Fruit fly (Drosophila melanogaster) whole organism, embryonic: ENCODE results near the gene CG7556.

Source experiments
- Antp ChIP-seq: fragments of 200-800 bp; sonication (Bioruptor generic); optimal IDR thresholded peaks from 3 replicates; lab custom pipeline; 2016; ENCODE audit warnings: missing biosample characterization, missing genetic modification characterization
- CG10274 ChIP-seq: fragments of 200-800 bp; sonication (Bioruptor generic); optimal IDR thresholded peaks from 3 replicates; lab custom pipeline; 2017; ENCODE audit warnings: missing biosample characterization, mild to moderate bottlenecking, missing genetic modification characterization
- CG10654 ChIP-seq: fragments of 200-800 bp; sonication (Bioruptor generic); optimal IDR thresholded peaks from 2 replicates; lab custom pipeline; 2016; ENCODE audit warnings: missing biosample characterization, missing genetic modification characterization
- CG12236 ChIP-seq: fragments of 200-800 bp; sonication (Bioruptor generic); optimal IDR thresholded peaks from 2 replicates; lab custom pipeline; 2016; ENCODE audit warnings: missing biosample characterization, missing genetic modification characterization
- CG12659 ChIP-seq: fragments of 200-800 bp; sonication (Bioruptor generic); optimal IDR thresholded peaks from 3 replicates; lab custom pipeline; 2017; ENCODE audit warnings: mild to moderate bottlenecking, missing biosample characterization, missing genetic modification reagents, missing genetic modification characterization
- CG17612 ChIP-seq: fragments of 200-800 bp; sonication (Bioruptor generic); IDR thresholded peaks from 2 replicates; pipeline ENCODE4 v1.3.6; 2022; ENCODE audit warnings: missing biosample characterization, missing genetic modification characterization
- CG17912 ChIP-seq: fragments of 200-800 bp; sonication (Bioruptor generic); optimal IDR thresholded peaks from 2 replicates; lab custom pipeline; 2018; ENCODE audit warnings: missing biosample characterization, mild to moderate bottlenecking, missing genetic modification characterization
- CG18476 ChIP-seq: fragments of 200-800 bp; sonication (Bioruptor generic); optimal IDR thresholded peaks from 2 replicates; lab custom pipeline; 2016; ENCODE audit warnings: missing biosample characterization, mild to moderate bottlenecking, missing genetic modification characterization
- CG18599 ChIP-seq: fragments of 200-800 bp; sonication (Bioruptor generic); optimal IDR thresholded peaks from 3 replicates; lab custom pipeline; 2017; ENCODE audit warnings: missing biosample characterization, missing genetic modification characterization, mild to moderate bottlenecking, moderate library complexity, missing genetic modification reagents
- CG18619 ChIP-seq: fragments of 200-800 bp; sonication (Bioruptor generic); optimal IDR thresholded peaks from 3 replicates; lab custom pipeline; 2017; ENCODE audit warnings: missing biosample characterization, mild to moderate bottlenecking, missing genetic modification characterization
- CG18764 ChIP-seq: fragments of 200-800 bp; sonication (Bioruptor generic); optimal IDR thresholded peaks from 3 replicates; lab custom pipeline; 2016; ENCODE audit warnings: missing biosample characterization, missing genetic modification characterization
- CG3065 ChIP-seq: fragments of 200-800 bp; sonication (Bioruptor generic); optimal IDR thresholded peaks from 2 replicates; lab custom pipeline; 2016; ENCODE audit warnings: missing biosample characterization, missing genetic modification characterization
- CG3407 ChIP-seq: fragments of 200-800 bp; sonication (Bioruptor generic); optimal IDR thresholded peaks from 2 replicates; lab custom pipeline; 2018; ENCODE audit warnings: missing biosample characterization, mild to moderate bottlenecking, missing genetic modification characterization
- CG34224 ChIP-seq: fragments of 200-800 bp; sonication (Bioruptor generic); IDR thresholded peaks from 3 replicates; pipeline ENCODE4 v1.3.6; 2022; ENCODE audit warnings: missing biosample characterization, missing genetic modification characterization; ENCODE audit not compliant: partially characterized antibody
- CG34422 ChIP-seq: fragments of 200-800 bp; sonication (Bioruptor generic); IDR thresholded peaks from 3 replicates; pipeline ENCODE4 v1.3.6; 2022; ENCODE audit warnings: missing biosample characterization, missing genetic modification characterization
- CG4360 ChIP-seq: fragments of 200-800 bp; sonication (Bioruptor generic); IDR thresholded peaks from 2 replicates; pipeline ENCODE4 v1.3.6; 2022; ENCODE audit warnings: missing biosample characterization, missing genetic modification characterization
- CG8281 ChIP-seq: fragments of 200-800 bp; sonication (Bioruptor generic); optimal IDR thresholded peaks from 2 replicates; lab custom pipeline; 2018; ENCODE audit warnings: missing biosample characterization, mild to moderate bottlenecking, missing genetic modification characterization, moderate library complexity
- CTCF ChIP-seq: fragments of 200-800 bp; sonication (Bioruptor generic); optimal IDR thresholded peaks from 2 replicates; lab custom pipeline; 2017; ENCODE audit warnings: missing biosample characterization, mild to moderate bottlenecking, missing genetic modification characterization, moderate library complexity
- D19B ChIP-seq: fragments of 200-800 bp; sonication (Bioruptor generic); optimal IDR thresholded peaks from 2 replicates; lab custom pipeline; 2017; ENCODE audit warnings: missing biosample characterization, mild to moderate bottlenecking, missing genetic modification characterization
- E2f1 ChIP-seq: fragments of 200-800 bp; sonication (Bioruptor generic); IDR thresholded peaks from 2 replicates; pipeline ENCODE4 v1.3.6; 2022; ENCODE audit warnings: missing biosample characterization, missing genetic modification characterization
- H2.0 ChIP-seq: fragments of 200-800 bp; sonication (Bioruptor generic); IDR thresholded peaks from 2 replicates; pipeline ENCODE4 v1.3.6; 2022; ENCODE audit warnings: missing biosample characterization, missing genetic modification characterization
- MBD-R2 ChIP-seq: fragments of 200-800 bp; sonication (Bioruptor generic); IDR thresholded peaks from 2 replicates; pipeline ENCODE4 v1.3.6; 2022; ENCODE audit warnings: missing biosample characterization, missing genetic modification characterization
- MTF-1 ChIP-seq: fragments of 200-800 bp; sonication (Bioruptor generic); optimal IDR thresholded peaks from 2 replicates; lab custom pipeline; 2018; ENCODE audit warnings: missing biosample characterization, mild to moderate bottlenecking, missing genetic modification characterization, borderline replicate concordance
- Max ChIP-seq: fragments of 200-800 bp; sonication (Bioruptor generic); optimal IDR thresholded peaks from 2 replicates; lab custom pipeline; 2016; ENCODE audit warnings: missing biosample characterization, mild to moderate bottlenecking, missing genetic modification characterization
- Med ChIP-seq: fragments of 200-800 bp; sonication (Bioruptor generic); peaks from one replicate; lab custom pipeline; 2016; ENCODE audit warnings: missing biosample characterization, missing genetic modification characterization, mild to moderate bottlenecking, inconsistent platforms, moderate library complexity
- Nf-YC ChIP-seq: fragments of 200-800 bp; optimal IDR thresholded peaks from 3 replicates; lab custom pipeline; 2019; ENCODE audit warnings: missing biosample characterization, mild to moderate bottlenecking, missing genetic modification characterization, moderate library complexity
- Oli ChIP-seq: fragments of 200-800 bp; sonication (Bioruptor generic); optimal IDR thresholded peaks from 2 replicates; lab custom pipeline; 2018; ENCODE audit warnings: missing biosample characterization, mild to moderate bottlenecking, missing genetic modification characterization, moderate library complexity
- Opbp ChIP-seq: fragments of 200-800 bp; sonication (Bioruptor generic); IDR thresholded peaks from 3 replicates; pipeline ENCODE4 v1.3.6; 2022; ENCODE audit warnings: missing biosample characterization, missing genetic modification characterization; ENCODE audit not compliant: partially characterized antibody
- Sox100B ChIP-seq: fragments of 200-800 bp; sonication (Bioruptor generic); optimal IDR thresholded peaks from 3 replicates; lab custom pipeline; 2018; ENCODE audit warnings: missing biosample characterization, mild to moderate bottlenecking, missing genetic modification characterization
- YL-1 ChIP-seq: fragments of 200-800 bp; sonication (Bioruptor generic); optimal IDR thresholded peaks from 3 replicates; lab custom pipeline; 2017; ENCODE audit warnings: missing biosample characterization, mild to moderate bottlenecking, missing genetic modification characterization
- az2 ChIP-seq: fragments of 200-800 bp; sonication (Bioruptor generic); optimal IDR thresholded peaks from 3 replicates; lab custom pipeline; 2016; ENCODE audit warnings: missing biosample characterization, missing genetic modification characterization
- caup ChIP-seq: fragments of 200-800 bp; sonication (Bioruptor generic); optimal IDR thresholded peaks from 3 replicates; lab custom pipeline; 2017; ENCODE audit warnings: missing biosample characterization, mild to moderate bottlenecking, missing genetic modification characterization, moderate library complexity; ENCODE audit not compliant: severe bottlenecking
- crol ChIP-seq: fragments of 200-800 bp; sonication (Bioruptor generic); IDR thresholded peaks from 2 replicates; pipeline ENCODE4 v1.3.6; 2022; ENCODE audit warnings: missing biosample characterization, missing genetic modification characterization
- gcm2 ChIP-seq: fragments of 200-800 bp; sonication (Bioruptor generic); optimal IDR thresholded peaks from 2 replicates; lab custom pipeline; 2016; ENCODE audit warnings: missing biosample characterization, missing genetic modification characterization
- gsb-n ChIP-seq: fragments of 200-800 bp; sonication (Bioruptor generic); optimal IDR thresholded peaks from 3 replicates; lab custom pipeline; 2018; ENCODE audit warnings: missing biosample characterization, mild to moderate bottlenecking, missing genetic modification characterization
- her ChIP-seq: fragments of 200-800 bp; sonication (Bioruptor generic); optimal IDR thresholded peaks from 2 replicates; lab custom pipeline; 2016; ENCODE audit warnings: missing biosample characterization, missing genetic modification characterization
- hth ChIP-seq: fragments of >200 bp; optimal IDR thresholded peaks from 2 replicates; lab custom pipeline; 2017; ENCODE audit warnings: inconsistent platforms
- inv ChIP-seq: fragments of 200-800 bp; sonication (Bioruptor generic); IDR thresholded peaks from 2 replicates; pipeline ENCODE4 v1.3.6; 2022; ENCODE audit warnings: missing biosample characterization, missing genetic modification characterization; ENCODE audit not compliant: partially characterized antibody
- jumu ChIP-seq: fragments of 200-800 bp; sonication (Bioruptor generic); optimal IDR thresholded peaks from 3 replicates; lab custom pipeline; 2016; ENCODE audit warnings: missing biosample characterization, missing genetic modification characterization
- kay ChIP-seq: fragments of 200-800 bp; sonication (Bioruptor generic); optimal IDR thresholded peaks from 2 replicates; lab custom pipeline; 2016; ENCODE audit warnings: missing biosample characterization, missing genetic modification characterization
- ken ChIP-seq: fragments of 200-800 bp; sonication (Bioruptor generic); IDR thresholded peaks from 3 replicates; pipeline ENCODE4 v1.3.6; 2022; ENCODE audit warnings: missing biosample characterization, missing genetic modification characterization
- pnt ChIP-seq: fragments of 200-800 bp; sonication (Bioruptor generic); optimal IDR thresholded peaks from 3 replicates; lab custom pipeline; 2016; ENCODE audit warnings: missing biosample characterization, missing genetic modification characterization
- prd ChIP-seq, 3 experiments: fragments of >200 bp in 2 of 3; fragments of 200-800 bp in 1 of 3; sonication (Bioruptor generic) in 1 of 3; optimal IDR thresholded peaks in 2 of 3; IDR thresholded peaks in 1 of 3; 2 replicates in 2 of 3; 3 replicates in 1 of 3; pipeline versions ENCODE4 v1.3.6 to Lab custom; 2017 to 2022; ENCODE audit warnings: missing biosample characterization in 1 of 3, missing genetic modification characterization in 1 of 3
- ranshi ChIP-seq: fragments of 200-800 bp; sonication (Bioruptor generic); IDR thresholded peaks from 2 replicates; pipeline ENCODE4 v1.3.6; 2022; ENCODE audit warnings: missing biosample characterization, missing genetic modification characterization
- ro ChIP-seq: fragments of 200-800 bp; sonication (Bioruptor generic); IDR thresholded peaks from 2 replicates; pipeline ENCODE4 v1.3.6; 2022; ENCODE audit warnings: missing biosample characterization, missing genetic modification characterization
- salm ChIP-seq: fragments of 200-800 bp; sonication (Bioruptor generic); optimal IDR thresholded peaks from 2 replicates; lab custom pipeline; 2018; ENCODE audit warnings: missing biosample characterization, mild to moderate bottlenecking, missing genetic modification characterization
- sim ChIP-seq: fragments of 200-800 bp; sonication (Bioruptor generic); IDR thresholded peaks from 2 replicates; pipeline ENCODE4 v1.3.6; 2022; ENCODE audit warnings: missing biosample characterization, missing genetic modification characterization
- sima ChIP-seq: fragments of 200-800 bp; sonication (Bioruptor generic); optimal IDR thresholded peaks from 2 replicates; lab custom pipeline; 2016; ENCODE audit warnings: missing biosample characterization, missing genetic modification characterization
- slou ChIP-seq: fragments of 200-800 bp; sonication (Bioruptor generic); optimal IDR thresholded peaks from 3 replicates; lab custom pipeline; 2016; ENCODE audit warnings: missing biosample characterization, missing genetic modification characterization
- sna ChIP-seq: fragments of 200-800 bp; sonication (Bioruptor generic); IDR thresholded peaks from 2 replicates; pipeline ENCODE4 v1.3.6; 2022; ENCODE audit warnings: missing biosample characterization, missing genetic modification characterization; ENCODE audit not compliant: partially characterized antibody
- sug ChIP-seq: fragments of 200-800 bp; optimal IDR thresholded peaks from 2 replicates; lab custom pipeline; 2019; ENCODE audit warnings: missing biosample characterization, mild to moderate bottlenecking, missing genetic modification characterization, moderate library complexity

CG7556 gene

dm6 chrX:19154998-19155397 is 24.6 kb downstream of the CG7556 start:
- TF ChIP-seq ranshi (GFP tag; lab: Robert Waterston, UW) (peak; percentile 84), CG10654 (GFP tag; lab: Kevin White, UChicago) (peak; percentile 77), H2.0 (GFP tag; lab: Robert Waterston, UW) (peak; percentile 73), CG4360 (GFP tag; lab: Robert Waterston, UW) (peak; percentile 56), az2 (GFP tag; lab: Kevin White, UChicago) (peak; percentile 84), CG18619 (GFP tag; lab: Kevin White, UChicago) (peak; percentile 68), salm (tag; lab: Kevin White, UChicago) (peak; percentile 75), Max (GFP tag; lab: Kevin White, UChicago) (peak; percentile 71), her (GFP tag; lab: Kevin White, UChicago) (peak; percentile 69), CG17912 (GFP tag; lab: Kevin White, UChicago) (no peak), E2f1 (GFP tag; lab: Robert Waterston, UW) (peak; percentile 79), MTF-1 (peak; percentile 75), Sox100B (GFP tag; lab: Kevin White, UChicago) (peak; percentile 75), CG34224 (no peak), CG12659 (GFP tag; lab: Kevin White, UChicago) (peak; percentile 67), CG3407 (peak; percentile 86), CG18599 (GFP tag; lab: Kevin White, UChicago) (peak; percentile 71), Antp (GFP tag; lab: Kevin White, UChicago) (peak; percentile 79), CG18476 (GFP tag; lab: Kevin White, UChicago) (peak; percentile 65), CG34422 (peak; percentile 73; the same call in 2 of the 3 replicates), CTCF (GFP tag; lab: Kevin White, UChicago) (peak; percentile 3), Opbp (GFP tag; lab: Robert Waterston, UW) (no peak), YL-1 (peak; percentile 7), ken (GFP tag; lab: Robert Waterston, UW) (peak; percentile 86), hth (no peak), sima (GFP tag; lab: Kevin White, UChicago) (peak; percentile 60), jumu (GFP tag; lab: Kevin White, UChicago) (peak; percentile 89), kay (GFP tag; lab: Kevin White, UChicago) (peak; percentile 84), ro (peak; percentile 46; the same call in 1 of the 2 replicates), Nf-YC (tag; lab: Kevin White, UChicago) (no peak), gcm2 (GFP tag; lab: Kevin White, UChicago) (peak; percentile 34), sug (tag; lab: Kevin White, UChicago) (no peak), CG10274 (GFP tag; lab: Kevin White, UChicago) (peak; percentile 43), caup (GFP tag; lab: Kevin White, UChicago) (peak; percentile 49), pnt (GFP tag; lab: Kevin White, UChicago) (peak; percentile 86), CG17612 (peak; percentile 44; the same call in 1 of the 2 replicates), sna (GFP tag; lab: Robert Waterston, UW) (no peak), inv (GFP tag; lab: Robert Waterston, UW) (no peak), slou (peak; percentile 65), Oli (tag; lab: Kevin White, UChicago) (peak; percentile 87), CG3065 (peak; percentile 55), CG8281 (peak; percentile 53), CG18764 (GFP tag; lab: Kevin White, UChicago) (peak; percentile 84), prd (optimal IDR thresholded peaks at IDR 0.05; lab: Kevin White, UChicago) (no peak), prd (GFP tag; IDR thresholded peaks at IDR 0.05; lab: Robert Waterston, UW) (peak; percentile 93), gsb-n (peak; percentile 93), Med (GFP tag; lab: Kevin White, UChicago) (peak; percentile 98), D19B (no peak), crol (GFP tag; lab: Robert Waterston, UW) (peak; percentile 47), MBD-R2 (GFP tag; lab: Robert Waterston, UW) (peak; percentile 41; the same call in 1 of the 2 replicates), CG12236 (GFP tag; lab: Kevin White, UChicago) (peak; percentile 86), sim (GFP tag; lab: Robert Waterston, UW) (peak; percentile 88)
